Fruit fly (Drosophila melanogaster) whole organism, embryonic: Measurements from ENCODE around the gene Sf3b3.

Source experiments
- CG14667 ChIP-seq: fragments of 200-800 bp; sonication (Bioruptor generic); IDR thresholded peaks from 2 replicates; pipeline ENCODE4 v1.3.6; 2022; ENCODE audit warnings: missing biosample characterization, missing genetic modification characterization
- lola ChIP-seq, 3 experiments: fragments of >200 bp in 2 of 3; fragments of 200-800 bp in 1 of 3; sonication (Bioruptor generic) in 1 of 3; optimal IDR thresholded peaks; 2 replicates each; lab custom pipeline; 2017 to 2019; ENCODE audit warnings: missing biosample characterization in 3 of 3, missing genetic modification characterization in 3 of 3, mild to moderate bottlenecking in 1 of 3, moderate library complexity in 1 of 3
- wor ChIP-seq: fragments of 200-800 bp; sonication (Bioruptor generic); IDR thresholded peaks from 2 replicates; pipeline ENCODE4 v1.3.6; 2022; ENCODE audit warnings: missing biosample characterization, missing genetic modification characterization

- TF ChIP-seq lola (GFP tag; optimal IDR thresholded peaks at IDR 0.05; lab: Kevin White, UChicago), result no peak
- TF ChIP-seq CG14667 (GFP tag; lab: Robert Waterston, UW), result no peak
- no peak for TF ChIP-seq wor (GFP tag; lab: Robert Waterston, UW)
Measured at dm6 chr3L:787635-788034, 45.5 kb downstream of the Sf3b3 start.
